Fruit fly (Drosophila melanogaster): ENCODE results near the gene wake.

dm6 chr3R:22673528-22673959, 33.9 kb downstream of the wake start:
- no peak for TF ChIP-seq CTCF (optimal IDR thresholded peaks at IDR 0.05)
- TF ChIP-seq CG8478 (optimal IDR thresholded peaks at IDR 0.05), result no peak
